Worm (Caenorhabditis elegans) whole organism, late embryonic: ENCODE results near the gene gba-2.
A peak's percentile ranks its signal among the peaks of the same experiment; 100 is the strongest.

Experiments
- C08G9.2 ChIP-seq: sonication (generic microtip); optimal IDR thresholded peaks from 2 replicates; lab custom pipeline; 2016; ENCODE audit warnings: mild to moderate bottlenecking, missing genetic modification characterization, moderate library complexity, missing compliant biosample characterization
- C38D4.7 ChIP-seq: fragments of 200-800 bp; sonication (Bioruptor generic); optimal IDR thresholded peaks from 2 replicates; lab custom pipeline; 2018; ENCODE audit warnings: mild to moderate bottlenecking, missing genetic modification characterization, moderate library complexity, missing compliant biosample characterization
- F13H6.1 ChIP-seq: sonication (generic microtip); optimal IDR thresholded peaks from 2 replicates; lab custom pipeline; 2016; ENCODE audit warnings: missing genetic modification characterization, missing compliant biosample characterization
- T23F11.4 ChIP-seq: fragments of 200-800 bp; sonication (Bioruptor generic); optimal IDR thresholded peaks from 2 replicates; lab custom pipeline; 2018; ENCODE audit warnings: mild to moderate bottlenecking, missing genetic modification characterization, missing compliant biosample characterization
- ceh-14 ChIP-seq: sonication (generic microtip); optimal IDR thresholded peaks from 2 replicates; lab custom pipeline; 2016; ENCODE audit warnings: missing genotype, missing genetic modification characterization, missing compliant biosample characterization
- ceh-18 ChIP-seq: sonication (generic microtip); optimal IDR thresholded peaks from 2 replicates; lab custom pipeline; 2016; ENCODE audit warnings: missing genetic modification characterization, missing compliant biosample characterization
- ceh-22 ChIP-seq: sonication (generic microtip); optimal IDR thresholded peaks from 2 replicates; lab custom pipeline; 2017; ENCODE audit warnings: missing biosample characterization, missing genetic modification characterization
- ceh-30 ChIP-seq: fragments of 150-350 bp; optimal IDR thresholded peaks from 2 replicates; lab custom pipeline; 2014; ENCODE audit warnings: missing biosample characterization, missing genetic modification characterization
- ceh-31 ChIP-seq: sonication (generic microtip); optimal IDR thresholded peaks from 2 replicates; lab custom pipeline; 2016; ENCODE audit warnings: missing genetic modification characterization, missing compliant biosample characterization
- ceh-34 ChIP-seq: sonication (generic microtip); optimal IDR thresholded peaks from 2 replicates; lab custom pipeline; 2016; ENCODE audit warnings: mild to moderate bottlenecking, missing genetic modification characterization, missing compliant biosample characterization
- ceh-45 ChIP-seq: fragments of 200-800 bp; sonication (Bioruptor generic); IDR thresholded peaks from 2 replicates; pipeline ENCODE4 v1.3.6; 2022; ENCODE audit warnings: missing genetic modification reagents, missing genetic modification characterization, missing compliant biosample characterization
- ceh-48 ChIP-seq: sonication (generic microtip); optimal IDR thresholded peaks from 2 replicates; lab custom pipeline; 2016; ENCODE audit warnings: missing genetic modification characterization, inconsistent platforms, missing compliant biosample characterization
- ceh-6 ChIP-seq: fragments of 200-800 bp; sonication (Bioruptor generic); optimal IDR thresholded peaks from 2 replicates; lab custom pipeline; 2018; ENCODE audit warnings: mild to moderate bottlenecking, missing genetic modification characterization, missing compliant biosample characterization
- che-1 ChIP-seq: sonication (generic microtip); optimal IDR thresholded peaks from 2 replicates; lab custom pipeline; 2016; ENCODE audit warnings: mild to moderate bottlenecking, missing genetic modification characterization, missing compliant biosample characterization
- dmd-4 ChIP-seq: sonication (generic microtip); optimal IDR thresholded peaks from 2 replicates; lab custom pipeline; 2016; ENCODE audit warnings: borderline replicate concordance, missing genetic modification characterization, missing compliant biosample characterization
- dve-1 ChIP-seq: sonication (generic microtip); optimal IDR thresholded peaks from 2 replicates; lab custom pipeline; 2017; ENCODE audit warnings: antibody characterized with exemption, mild to moderate bottlenecking, missing genetic modification characterization, missing compliant biosample characterization
- elt-2 ChIP-seq: sonication (generic microtip); optimal IDR thresholded peaks from 2 replicates; lab custom pipeline; 2016; ENCODE audit warnings: missing genetic modification reagents, missing genetic modification characterization, missing compliant biosample characterization
- elt-4 ChIP-seq: sonication (generic microtip); optimal IDR thresholded peaks from 2 replicates; lab custom pipeline; 2016; ENCODE audit warnings: missing genetic modification characterization, missing compliant biosample characterization
- ets-4 ChIP-seq: sonication (generic microtip); optimal IDR thresholded peaks from 2 replicates; lab custom pipeline; 2016; ENCODE audit warnings: missing genetic modification characterization, missing compliant biosample characterization
- eyg-1 ChIP-seq: sonication (generic microtip); optimal IDR thresholded peaks from 2 replicates; lab custom pipeline; 2016; ENCODE audit warnings: missing genotype, missing genetic modification characterization, missing compliant biosample characterization
- hlh-30 ChIP-seq: sonication (generic microtip); optimal IDR thresholded peaks from 2 replicates; lab custom pipeline; 2017; ENCODE audit warnings: antibody characterized with exemption, missing genetic modification characterization, missing compliant biosample characterization; ENCODE audit not compliant: insufficient read depth
- hlh-8 ChIP-seq: sonication (generic microtip); optimal IDR thresholded peaks from 2 replicates; lab custom pipeline; 2016; ENCODE audit warnings: missing genotype, missing genetic modification characterization, missing compliant biosample characterization
- madf-2 ChIP-seq: sonication (generic microtip); optimal IDR thresholded peaks from 2 replicates; lab custom pipeline; 2017; ENCODE audit warnings: missing genetic modification characterization, missing compliant biosample characterization
- mec-3 ChIP-seq: sonication (generic microtip); optimal IDR thresholded peaks from 2 replicates; lab custom pipeline; 2016; ENCODE audit warnings: borderline replicate concordance, missing genetic modification characterization, missing compliant biosample characterization
- nfya-1 ChIP-seq: sonication (generic microtip); optimal IDR thresholded peaks from 2 replicates; lab custom pipeline; 2017; ENCODE audit warnings: missing genetic modification characterization, mild to moderate bottlenecking, missing compliant biosample characterization, antibody characterized with exemption, moderate library complexity
- nhr-11 ChIP-seq: fragments of 150-350 bp; optimal IDR thresholded peaks from 2 replicates; lab custom pipeline; 2014; ENCODE audit warnings: missing biosample characterization, missing genetic modification characterization
- npax-4 ChIP-seq: sonication (generic microtip); optimal IDR thresholded peaks from 2 replicates; lab custom pipeline; 2016; ENCODE audit warnings: missing genetic modification characterization, missing compliant biosample characterization
- pag-3 ChIP-seq: sonication (generic microtip); optimal IDR thresholded peaks from 2 replicates; lab custom pipeline; 2016; ENCODE audit warnings: missing compliant biosample characterization, missing genetic modification characterization, borderline replicate concordance
- pros-1 ChIP-seq: fragments of 150-350 bp; optimal IDR thresholded peaks from 2 replicates; lab custom pipeline; 2014; ENCODE audit warnings: missing biosample characterization, missing genetic modification reagents, missing genetic modification characterization
- ref-2 ChIP-seq: sonication (generic microtip); optimal IDR thresholded peaks from 2 replicates; lab custom pipeline; 2016; ENCODE audit warnings: missing genetic modification characterization, missing compliant biosample characterization
- rnt-1 ChIP-seq: sonication (generic microtip); optimal IDR thresholded peaks from 2 replicates; lab custom pipeline; 2016; ENCODE audit warnings: missing genetic modification characterization, missing compliant biosample characterization
- sdc-2 ChIP-seq: sonication (generic microtip); optimal IDR thresholded peaks from 2 replicates; lab custom pipeline; 2016; ENCODE audit warnings: missing genotype, missing genetic modification characterization, missing compliant biosample characterization
- sox-2 ChIP-seq: fragments of 200-800 bp; sonication (Bioruptor generic); IDR thresholded peaks from 2 replicates; pipeline ENCODE4 v1.3.6; 2022; ENCODE audit warnings: missing genetic modification reagents, missing genetic modification characterization, missing compliant biosample characterization
- syd-9 ChIP-seq: sonication (generic microtip); optimal IDR thresholded peaks from 2 replicates; lab custom pipeline; 2016; ENCODE audit warnings: mild to moderate bottlenecking, missing genetic modification characterization, moderate library complexity, missing compliant biosample characterization
- tbx-2 ChIP-seq: sonication (generic microtip); optimal IDR thresholded peaks from 2 replicates; lab custom pipeline; 2016; ENCODE audit warnings: missing genetic modification characterization, missing compliant biosample characterization
- unc-3 ChIP-seq, 2 experiments: fragments of 200-800 bp in 1 of 2; sonication (Bioruptor generic) in 1 of 2; sonication (generic microtip) in 1 of 2; conservative IDR thresholded peaks in 1 of 2; optimal IDR thresholded peaks in 1 of 2; 2 replicates each; pipeline versions ENCODE4 v1.3.6 to Lab custom; 2016 to 2022; ENCODE audit warnings: missing compliant biosample characterization in 2 of 2, missing genetic modification characterization in 2 of 2, missing genetic modification reagents in 1 of 2
- unc-42 ChIP-seq: sonication (generic microtip); optimal IDR thresholded peaks from 2 replicates; lab custom pipeline; 2016; ENCODE audit warnings: missing genotype, missing genetic modification characterization, missing compliant biosample characterization
- unc-55 ChIP-seq: sonication (generic microtip); optimal IDR thresholded peaks from 2 replicates; lab custom pipeline; 2017; ENCODE audit warnings: missing biosample characterization, missing genetic modification reagents, missing genetic modification characterization

Gene gba-2

DNA sequence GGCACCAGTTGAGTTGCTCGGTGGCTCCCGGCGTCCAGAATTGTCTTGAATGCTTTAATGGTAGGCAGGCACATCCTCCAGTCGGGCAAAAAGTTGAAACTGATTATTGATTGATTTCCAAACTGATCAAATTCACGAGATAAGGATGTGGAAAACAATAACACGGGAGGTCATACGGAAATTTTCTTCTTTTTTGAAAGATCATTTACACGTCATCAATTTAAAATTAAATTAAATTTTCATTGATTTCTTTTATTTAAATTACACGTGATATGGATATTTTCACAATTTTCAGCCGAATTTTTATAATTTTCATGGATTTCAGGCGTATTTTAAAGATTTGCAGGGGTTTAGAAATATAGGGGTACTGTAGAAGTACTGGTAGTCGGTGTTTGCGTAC is 37.2 kb upstream of the gba-2 start, which contains the start of gene cbs-2:
TSS of gene cbs-2 (minus strand) at position 101 of the 400 bp plus-strand sequence.
- TF ChIP-seq ceh-18 (tag; lab: Kevin White, UChicago): no peak
- TF ChIP-seq unc-3 (GFP tag; conservative IDR thresholded peaks at IDR 0.05; lab: Robert Waterston, UW): no peak
- no peak for TF ChIP-seq unc-3 (tag; optimal IDR thresholded peaks at IDR 0.05; lab: Kevin White, UChicago)
- TF ChIP-seq ceh-30: no peak
- TF ChIP-seq npax-4 (tag; lab: Kevin White, UChicago): no peak
- no peak for TF ChIP-seq hlh-8 (tag; lab: Kevin White, UChicago)
- TF ChIP-seq rnt-1: no peak

DNA sequence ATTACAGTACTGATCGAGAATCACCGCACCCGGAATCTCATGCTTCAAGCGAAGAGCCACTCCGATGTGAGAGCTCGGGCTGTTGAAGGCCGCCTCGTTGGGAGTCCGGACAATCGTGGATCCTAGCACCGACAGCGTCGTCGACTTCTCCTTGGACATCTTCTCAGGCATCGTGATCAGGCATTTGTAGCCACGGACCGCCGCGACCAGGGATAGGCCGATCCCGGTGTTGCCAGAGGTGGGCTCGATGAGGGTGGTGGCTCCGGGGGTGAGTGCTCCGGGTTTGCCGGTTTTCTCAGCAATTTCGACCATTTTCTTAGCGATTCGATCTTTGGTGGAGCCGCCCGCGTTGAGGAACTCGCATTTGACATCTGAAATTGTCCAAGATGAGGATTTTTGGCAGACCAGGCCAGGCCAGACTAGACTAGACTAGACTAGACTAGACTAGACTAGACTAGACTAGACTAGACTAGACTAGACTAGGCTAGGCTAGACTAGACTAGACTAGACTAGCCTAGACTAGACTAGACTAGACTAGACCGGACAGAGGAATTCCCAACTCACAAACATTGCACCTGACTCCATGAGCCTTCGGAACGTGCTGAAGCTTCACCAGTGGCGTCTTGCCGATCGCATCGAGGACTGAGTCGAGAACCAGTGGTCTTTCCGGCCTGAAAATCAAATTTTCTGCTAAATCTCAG is 35.1 kb upstream of the gba-2 start:
- TF ChIP-seq ceh-30: peak; percentile 100
- TF ChIP-seq nhr-11 (tag; lab: Kevin White, UChicago): no peak
- no peak for TF ChIP-seq T23F11.4 (GFP tag; lab: Kevin White, UChicago)
- TF ChIP-seq eyg-1 (tag; lab: Kevin White, UChicago): no peak
- no peak for TF ChIP-seq dmd-4

DNA sequence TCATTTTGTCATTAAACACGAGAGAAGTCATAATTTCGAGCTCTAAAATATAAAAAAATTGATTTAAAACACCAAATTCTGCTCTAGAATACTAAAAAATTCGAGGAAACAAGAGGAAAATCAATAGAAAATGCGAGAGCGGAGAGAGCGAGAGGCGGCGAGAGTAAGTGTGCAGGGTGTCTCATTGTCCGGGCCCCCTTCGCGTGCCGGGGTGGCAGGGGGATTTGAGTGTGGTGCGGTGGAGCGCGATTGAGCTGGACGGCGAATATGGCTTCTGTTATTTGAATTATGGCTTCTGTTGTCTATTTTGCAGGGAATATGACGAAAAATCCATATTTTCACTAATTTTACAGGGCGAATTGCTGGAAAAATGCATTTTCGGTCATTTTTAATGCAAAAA is 33.6 kb upstream of the gba-2 start, which contains the start of gene Y59C2A.3:
TSS of gene Y59C2A.3 (minus strand) at position 42 of the 400 bp plus-strand sequence.
- no peak for TF ChIP-seq F13H6.1 (tag; lab: Kevin White, UChicago)
- peak; percentile 35 for TF ChIP-seq unc-55
- peak; percentile 58 for TF ChIP-seq unc-42 (tag; lab: Kevin White, UChicago)
- TF ChIP-seq ceh-48 (tag; lab: Kevin White, UChicago): peak; percentile 85
- TF ChIP-seq nfya-1 (tag; lab: Kevin White, UChicago): peak; percentile 61
- TF ChIP-seq elt-4 (tag; lab: Kevin White, UChicago): no peak
- TF ChIP-seq elt-2 (tag; lab: Kevin White, UChicago): no peak
- peak; percentile 24 for TF ChIP-seq ceh-14
- peak; percentile 56 for TF ChIP-seq tbx-2
- TF ChIP-seq ceh-34 (tag; lab: Kevin White, UChicago): peak; percentile 35
- peak; percentile 48 for TF ChIP-seq ref-2 (tag; lab: Kevin White, UChicago)
- TF ChIP-seq che-1: no peak
- TF ChIP-seq mec-3 (tag; lab: Kevin White, UChicago): no peak
- peak; percentile 38 for TF ChIP-seq hlh-30 (tag; lab: Kevin White, UChicago)
- peak; percentile 28 for TF ChIP-seq syd-9 (tag; lab: Kevin White, UChicago)
- TF ChIP-seq C08G9.2 (tag; lab: Kevin White, UChicago): peak; percentile 2
- TF ChIP-seq ceh-18 (tag; lab: Kevin White, UChicago): peak; percentile 20
- TF ChIP-seq dmd-4: no peak
- TF ChIP-seq ets-4 (tag; lab: Kevin White, UChicago): no peak
- no peak for TF ChIP-seq ceh-45 (GFP tag; lab: Robert Waterston, UW)
- TF ChIP-seq sox-2 (GFP tag; lab: Robert Waterston, UW): peak; percentile 29
- peak; percentile 32 for TF ChIP-seq dve-1 (tag; lab: Kevin White, UChicago)
- peak; percentile 16 for TF ChIP-seq pros-1 (tag; lab: Kevin White, UChicago)
- peak; percentile 47 for TF ChIP-seq rnt-1
- peak; percentile 61 for TF ChIP-seq ceh-31 (tag; lab: Kevin White, UChicago)
- TF ChIP-seq sdc-2: no peak

DNA sequence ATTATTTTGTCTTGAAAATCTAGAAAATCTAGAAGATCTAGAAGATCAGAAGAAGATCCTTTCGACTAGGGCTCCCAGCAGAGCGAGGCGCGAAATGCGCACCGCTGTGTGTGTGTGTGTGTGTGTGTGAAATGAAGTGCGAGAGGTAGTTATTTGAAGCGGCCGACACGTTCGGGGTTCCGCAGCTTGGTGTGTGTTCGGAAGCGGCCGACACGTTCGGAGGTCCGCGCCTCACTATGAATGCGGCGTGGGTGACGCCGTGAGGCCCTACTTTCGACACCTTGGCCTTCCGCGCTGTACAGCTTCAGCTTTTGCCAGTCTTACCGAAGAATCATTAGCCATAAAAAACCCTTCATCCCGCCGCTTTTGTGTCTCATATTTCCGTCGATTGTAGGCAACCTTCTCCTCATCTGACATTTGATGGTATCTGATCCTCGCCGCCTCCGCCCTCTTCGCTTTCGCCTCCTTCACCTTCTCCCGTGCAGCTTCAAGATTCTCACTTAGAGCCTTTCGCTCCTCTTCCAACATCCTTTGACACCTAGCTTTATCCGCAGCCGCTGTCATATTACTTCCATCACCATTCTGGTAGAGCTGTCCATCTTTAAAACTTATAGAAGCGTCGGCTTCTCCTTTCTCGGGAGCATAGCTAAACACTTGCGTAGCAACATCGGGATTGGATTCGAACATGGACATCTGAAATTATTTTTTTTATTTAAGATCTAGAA is 30.9 kb upstream of the gba-2 start:
- no peak for TF ChIP-seq che-1
- no peak for TF ChIP-seq ceh-22
- no peak for TF ChIP-seq ceh-6 (GFP tag; lab: Kevin White, UChicago)
- no peak for TF ChIP-seq hlh-8 (tag; lab: Kevin White, UChicago)
- TF ChIP-seq madf-2 (tag; lab: Kevin White, UChicago): no peak
- no peak for TF ChIP-seq C38D4.7 (GFP tag; lab: Kevin White, UChicago)
- TF ChIP-seq T23F11.4 (GFP tag; lab: Kevin White, UChicago): no peak
- no peak for TF ChIP-seq unc-42 (tag; lab: Kevin White, UChicago)
- TF ChIP-seq pag-3 (tag; lab: Kevin White, UChicago): no peak
